Fruit fly (Drosophila melanogaster) whole organism, pupa: Measurements from ENCODE around the gene CG13896.

Experiments used
- CG12605 ChIP-seq: fragments of 200-800 bp; sonication (Bioruptor generic); IDR thresholded peaks from 2 replicates; pipeline ENCODE4 v1.3.6; 2022; ENCODE audit warnings: missing biosample characterization, missing genetic modification characterization
- CG13204 ChIP-seq: fragments of 200-800 bp; sonication (Bioruptor generic); optimal IDR thresholded peaks from 2 replicates; lab custom pipeline; 2018; ENCODE audit warnings: missing biosample characterization, mild to moderate bottlenecking, missing genetic modification characterization, moderate library complexity
- CG32121 ChIP-seq: fragments of 200-800 bp; sonication (Bioruptor generic); IDR thresholded peaks from 2 replicates; pipeline ENCODE4 v1.3.6; 2022; ENCODE audit warnings: missing biosample characterization, missing genetic modification characterization
- CG34367 ChIP-seq: fragments of 200-800 bp; sonication (Bioruptor generic); optimal IDR thresholded peaks from 2 replicates; lab custom pipeline; 2018; ENCODE audit warnings: missing biosample characterization, mild to moderate bottlenecking, missing genetic modification characterization
- CG8159 ChIP-seq: fragments of 200-800 bp; sonication (Bioruptor generic); optimal IDR thresholded peaks from 3 replicates; lab custom pipeline; 2018; ENCODE audit warnings: missing biosample characterization, mild to moderate bottlenecking, missing genetic modification characterization, moderate library complexity
- CG9948 ChIP-seq: fragments of 200-800 bp; sonication (Bioruptor generic); optimal IDR thresholded peaks from 2 replicates; lab custom pipeline; 2018; ENCODE audit warnings: missing biosample characterization, mild to moderate bottlenecking, missing genetic modification characterization, moderate library complexity
- D1 ChIP-seq: fragments of 200-800 bp; sonication (Bioruptor generic); optimal IDR thresholded peaks from 2 replicates; lab custom pipeline; 2018; ENCODE audit warnings: missing biosample characterization, mild to moderate bottlenecking, missing genetic modification characterization, moderate library complexity
- fd96Ca ChIP-seq: fragments of 200-800 bp; sonication (Bioruptor generic); IDR thresholded peaks from 3 replicates; pipeline ENCODE4 v1.3.6; 2022; ENCODE audit warnings: missing biosample characterization, missing genetic modification characterization

DNA sequence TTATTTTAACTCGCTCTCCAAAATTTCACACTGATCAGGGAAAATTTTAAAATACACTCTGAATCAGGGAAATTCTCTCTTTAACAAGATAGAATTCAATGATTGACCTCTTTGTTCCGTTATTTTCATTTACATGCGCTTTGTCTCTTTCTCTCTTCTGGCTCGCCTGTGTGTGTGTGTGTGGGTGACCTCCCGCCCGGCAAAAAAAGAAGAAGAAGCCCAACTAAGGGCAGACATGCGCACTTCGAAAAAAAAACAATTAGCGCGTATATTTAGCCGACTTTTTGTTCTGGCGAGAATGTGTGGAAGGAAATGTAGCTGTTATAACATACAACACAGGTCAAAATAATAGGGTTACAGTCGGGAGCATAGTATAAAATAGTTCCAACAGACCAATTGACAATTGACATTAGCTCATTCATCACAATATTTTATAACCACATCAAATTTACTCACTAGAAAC, 29.2 kb downstream of the CG13896 start, which contains the start of gene CG3386:
- TF ChIP-seq fd96Ca (GFP tag; lab: Robert Waterston, UW) (no peak), CG8159 (tag; lab: Kevin White, UChicago) (no peak), D1 (no peak), CG34367 (tag; lab: Kevin White, UChicago) (no peak), CG13204 (GFP tag; lab: Kevin White, UChicago) (peak; percentile 30), CG12605 (GFP tag; lab: Robert Waterston, UW) (0 out of 2 replicates have a peak, but pooled peaks have one; percentile 30), CG32121 (no peak), CG9948 (tag; lab: Kevin White, UChicago) (no peak)
